Fruit fly (Drosophila melanogaster) whole organism, wandering third instar larva: ENCODE results near the gene CG32655.

Experiments used
- Abd-B ChIP-seq: fragments of >200 bp; optimal IDR thresholded peaks from 2 replicates; lab custom pipeline; 2017; ENCODE audit warnings: missing biosample characterization, missing genetic modification characterization
- HLH106 ChIP-seq: fragments of 200-800 bp; optimal IDR thresholded peaks from 3 replicates; lab custom pipeline; 2019; ENCODE audit warnings: missing biosample characterization, mild to moderate bottlenecking, missing genetic modification characterization, moderate library complexity

- TF ChIP-seq Abd-B (no peak), HLH106 (no peak)
Measured at dm6 chrX:12207151-12207550, 28.5 kb downstream of the CG32655 start.
